Worm (Caenorhabditis elegans) whole organism, L4 larva: ENCODE data around the gene syg-1.

Experiments used
- aha-1 ChIP-seq: fragments of 150-350 bp; peaks from one replicate; lab custom pipeline; 2014; ENCODE audit warnings: missing biosample characterization, missing genetic modification characterization
- aly-2 ChIP-seq: sonication (generic microtip); optimal IDR thresholded peaks from 2 replicates; lab custom pipeline; 2018; ENCODE audit warnings: missing biosample characterization, missing genetic modification characterization
- arid-1 ChIP-seq: fragments of 200-800 bp; sonication (Bioruptor generic); conservative IDR thresholded peaks from 2 replicates; pipeline ENCODE4 v1.3.6; 2022; ENCODE audit warnings: missing genetic modification reagents, missing genetic modification characterization, missing compliant biosample characterization
- ceh-32 ChIP-seq: sonication (generic microtip); optimal IDR thresholded peaks from 2 replicates; lab custom pipeline; 2016; ENCODE audit warnings: mild to moderate bottlenecking, missing genetic modification characterization, missing compliant biosample characterization; ENCODE audit not compliant: poor library complexity
- ceh-82 ChIP-seq: sonication (generic microtip); optimal IDR thresholded peaks from 2 replicates; lab custom pipeline; 2017; ENCODE audit warnings: missing biosample characterization, missing genetic modification characterization
- ctbp-1 ChIP-seq: fragments of 200-800 bp; sonication (Bioruptor generic); IDR thresholded peaks from 2 replicates; pipeline ENCODE4 v1.3.6; 2022; ENCODE audit warnings: missing genetic modification reagents, missing genetic modification characterization, missing compliant biosample characterization
- daf-19 ChIP-seq: fragments of 200-800 bp; sonication (Bioruptor generic); conservative IDR thresholded peaks from 2 replicates; pipeline ENCODE4 v1.3.6; 2022; ENCODE audit warnings: missing genetic modification characterization, missing compliant biosample characterization
- dmd-9 ChIP-seq: fragments of 200-800 bp; sonication (Bioruptor generic); IDR thresholded peaks from 2 replicates; pipeline ENCODE4 v1.3.6; 2022; ENCODE audit warnings: missing genetic modification reagents, missing genetic modification characterization, missing compliant biosample characterization
- dpl-1 ChIP-seq: fragments of 150-350 bp; optimal IDR thresholded peaks from 2 replicates; lab custom pipeline; 2014; ENCODE audit warnings: missing biosample characterization, missing genetic modification reagents, missing genetic modification characterization
- duxl-1 ChIP-seq: sonication (generic microtip); optimal IDR thresholded peaks from 2 replicates; lab custom pipeline; 2016; ENCODE audit warnings: mild to moderate bottlenecking, missing genetic modification characterization, moderate library complexity, missing compliant biosample characterization; ENCODE audit not compliant: poor library complexity
- lin-29 ChIP-seq: fragments of 200-800 bp; sonication (Bioruptor generic); IDR thresholded peaks from 2 replicates; pipeline ENCODE4 v1.3.6; 2022; ENCODE audit warnings: missing genetic modification reagents, missing genetic modification characterization, missing compliant biosample characterization
- lin-38 ChIP-seq: fragments of 200-800 bp; sonication (Bioruptor generic); IDR thresholded peaks from 2 replicates; pipeline ENCODE4 v1.3.6; 2022; ENCODE audit warnings: missing genetic modification reagents, missing genetic modification characterization, missing compliant biosample characterization
- lin-39 ChIP-seq: fragments of 150-350 bp; optimal IDR thresholded peaks from 2 replicates; lab custom pipeline; 2014; ENCODE audit warnings: missing biosample characterization, missing genetic modification reagents, missing genetic modification characterization
- mep-1 ChIP-seq: fragments of 150-350 bp; sonication (generic microtip); optimal IDR thresholded peaks from 3 replicates; lab custom pipeline; 2014; ENCODE audit warnings: missing biosample characterization, missing genetic modification characterization
- mxl-3 ChIP-seq: fragments of 200-800 bp; sonication (Bioruptor generic); optimal IDR thresholded peaks from 2 replicates; lab custom pipeline; 2018; ENCODE audit warnings: mild to moderate bottlenecking, missing genetic modification characterization, missing compliant biosample characterization
- nhr-111 ChIP-seq: fragments of 200-800 bp; sonication (Bioruptor generic); optimal IDR thresholded peaks from 2 replicates; lab custom pipeline; 2018; ENCODE audit warnings: mild to moderate bottlenecking, missing genetic modification characterization, missing compliant biosample characterization
- nhr-25 ChIP-seq: sonication (generic microtip); optimal IDR thresholded peaks from 2 replicates; lab custom pipeline; 2017; ENCODE audit warnings: missing genetic modification characterization, mild to moderate bottlenecking, missing compliant biosample characterization, antibody characterized with exemption, moderate library complexity, borderline replicate concordance; ENCODE audit not compliant: insufficient read depth
- tag-97 ChIP-seq: fragments of 200-800 bp; sonication (Bioruptor generic); IDR thresholded peaks from 2 replicates; pipeline ENCODE4 v1.3.6; 2022; ENCODE audit warnings: missing genetic modification characterization, missing compliant biosample characterization

syg-1 gene

DNA sequence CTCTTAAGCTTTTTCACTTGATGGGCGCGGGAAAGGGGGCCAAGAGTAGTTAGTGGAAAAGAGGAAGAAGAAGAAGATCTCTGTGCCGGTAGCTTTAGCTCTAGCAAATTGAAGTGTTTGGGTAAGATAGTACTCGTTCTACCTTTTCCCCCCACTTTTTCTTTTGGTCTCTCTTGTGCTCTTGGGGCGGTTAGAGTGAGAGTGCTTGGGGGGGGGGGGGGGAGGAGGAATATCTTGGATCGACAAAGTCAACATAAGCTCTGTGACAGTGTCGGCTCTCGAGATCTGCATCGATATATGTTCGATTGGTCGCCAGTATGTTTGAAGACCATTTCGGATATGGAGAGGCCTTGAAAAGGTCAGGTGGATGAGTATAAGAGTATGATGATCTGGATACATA lies 55.3 kb downstream of the syg-1 start, which contains the start of gene fox-1:
Gene fox-1, minus strand, starts transcription at position 101 of the 400 bp plus-strand sequence.
- TF ChIP-seq aly-2 (tag; lab: Kevin White, UChicago), result no peak
- TF ChIP-seq mxl-3 (GFP tag; lab: Kevin White, UChicago), result no peak
- TF ChIP-seq ceh-82 (tag; lab: Kevin White, UChicago), result no peak
- TF ChIP-seq ctbp-1 (GFP tag; lab: Robert Waterston, UW), result no peak
- TF ChIP-seq nhr-111 (GFP tag; lab: Kevin White, UChicago), result no peak
- no peak for TF ChIP-seq nhr-25 (tag; lab: Kevin White, UChicago)
- no peak for TF ChIP-seq lin-29 (GFP tag; lab: Robert Waterston, UW)
- TF ChIP-seq mep-1 (tag; lab: Kevin White, UChicago), result no peak
- no peak for TF ChIP-seq dpl-1 (GFP tag; lab: Kevin White, UChicago)
- no peak for TF ChIP-seq duxl-1
- TF ChIP-seq lin-38 (GFP tag; lab: Robert Waterston, UW), result no peak
- TF ChIP-seq tag-97 (GFP tag; lab: Robert Waterston, UW), result no peak
- TF ChIP-seq lin-39 (tag; lab: Kevin White, UChicago), result no peak
- TF ChIP-seq daf-19, result no peak
- no peak for TF ChIP-seq ceh-32 (tag; lab: Kevin White, UChicago)
- TF ChIP-seq arid-1 (GFP tag; lab: Robert Waterston, UW), result no peak
- TF ChIP-seq dmd-9 (GFP tag; lab: Robert Waterston, UW), result no peak
- no peak for TF ChIP-seq aha-1 (tag; lab: Kevin White, UChicago)
